Fruit fly (Drosophila melanogaster) Kc167 (cell line): ENCODE measurements around the gene Tsp2A.

ENCODE experiments used
- psq ChIP-seq: fragments of >200 bp; optimal IDR thresholded peaks from 2 replicates; lab custom pipeline; 2017; ENCODE audit warnings: missing external identifiers
- ttk ChIP-seq: sonication (Bioruptor generic); optimal IDR thresholded peaks from 2 replicates; lab custom pipeline; 2017; ENCODE audit warnings: missing external identifiers

DNA sequence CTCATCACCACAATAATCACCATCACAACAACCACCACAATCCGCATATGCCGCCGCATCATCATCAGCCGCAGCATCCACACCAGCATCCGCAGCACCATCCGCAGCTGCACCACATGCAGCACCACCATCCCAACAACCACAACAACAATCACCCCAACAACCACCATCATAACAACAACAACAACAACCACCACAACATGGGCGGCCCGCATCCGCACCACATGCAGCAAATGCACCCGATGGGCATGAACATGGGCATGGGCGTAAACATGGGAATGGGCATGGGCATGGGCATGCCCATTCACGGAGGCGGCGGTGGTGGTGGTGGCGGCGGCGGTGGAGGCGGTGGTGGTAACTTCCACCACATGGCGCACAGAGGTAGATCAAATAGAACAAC is 26.3 kb downstream of the Tsp2A start:
- TF ChIP-seq psq (no peak), ttk (lab: Kevin White, UChicago) (no peak)
